Worm (Caenorhabditis elegans) whole organism, L4/young adult: ENCODE results near the gene tpan-1.

Experiments used
- W03F9.2 ChIP-seq: fragments of 150-350 bp; optimal IDR thresholded peaks from 2 replicates; lab custom pipeline; 2014; ENCODE audit warnings: missing biosample characterization, missing genetic modification characterization
- dao-5 ChIP-seq: sonication (generic microtip); optimal IDR thresholded peaks from 2 replicates; lab custom pipeline; 2016; ENCODE audit warnings: missing genotype, missing genetic modification characterization, moderate library complexity, missing compliant biosample characterization
- him-1 ChIP-seq: sonication (generic microtip); optimal IDR thresholded peaks from 2 replicates; lab custom pipeline; 2016; ENCODE audit warnings: missing genotype, missing genetic modification reagents, missing genetic modification characterization, missing compliant biosample characterization

tpan-1 gene

DNA sequence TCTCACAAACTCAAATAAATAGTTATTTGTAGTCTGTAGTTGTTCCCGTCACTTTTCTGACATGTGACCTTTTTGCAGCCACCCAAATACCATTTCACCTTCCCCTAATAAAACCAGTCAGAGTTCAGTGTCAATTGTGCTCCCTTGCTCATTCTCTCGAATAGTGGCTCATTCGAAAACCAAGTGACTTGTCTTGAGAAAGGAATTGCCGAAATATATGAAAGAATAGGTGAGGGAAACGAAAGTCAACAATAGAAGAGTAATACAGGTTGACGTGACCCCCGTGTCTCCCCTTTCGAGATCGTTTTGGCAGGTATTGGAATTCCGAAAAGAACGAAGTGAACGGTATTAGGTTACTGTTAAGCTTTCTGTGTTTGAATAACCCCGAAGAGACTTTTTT, 26.1 kb upstream of the tpan-1 start:
- TF ChIP-seq W03F9.2 (tag; lab: Kevin White, UChicago) (no peak), him-1 (tag; lab: Kevin White, UChicago) (no peak), dao-5 (tag; lab: Kevin White, UChicago) (no peak)

DNA sequence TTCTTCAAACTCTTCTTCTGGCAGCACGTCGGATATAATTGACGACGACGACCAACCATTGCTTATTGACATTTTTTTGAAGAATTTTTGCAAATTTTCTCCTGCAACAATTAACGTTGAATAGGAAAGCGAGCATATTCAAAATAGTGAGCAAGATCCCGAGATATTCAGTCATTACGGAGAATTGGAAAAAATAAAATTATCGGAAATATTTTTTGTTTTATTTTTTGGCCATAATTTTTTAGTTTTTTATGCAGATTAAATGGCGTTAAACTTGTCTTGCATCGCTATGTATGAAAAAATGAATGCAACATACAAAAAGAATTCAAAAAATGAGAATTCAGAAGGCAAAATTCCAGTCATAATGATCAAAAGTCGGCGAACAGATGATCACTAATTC, 19.2 kb upstream of the tpan-1 start, which contains the start of gene elp-1:
Gene elp-1, minus strand, starts transcription at position 101 of the 400 bp plus-strand sequence.
- TF ChIP-seq W03F9.2 (tag; lab: Kevin White, UChicago) = no peak

DNA sequence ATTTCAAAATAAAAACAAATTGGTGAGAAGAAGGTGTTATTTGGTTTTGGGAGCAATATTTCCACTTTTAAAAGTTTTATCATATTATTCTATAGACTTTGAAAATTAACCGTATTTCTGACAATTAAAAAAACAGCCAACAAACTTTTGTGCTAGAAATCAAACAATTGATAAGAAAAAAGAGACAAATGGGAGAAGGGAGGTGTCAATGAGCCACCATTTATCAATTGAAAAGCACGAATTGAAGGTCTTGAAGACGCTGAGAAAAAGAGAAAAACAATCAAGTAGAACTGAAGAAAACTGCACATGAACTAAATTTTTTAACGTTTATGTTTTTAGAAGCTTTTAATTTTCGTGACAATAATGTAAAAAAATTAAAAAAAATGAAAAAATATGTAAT, 18.5 kb upstream of the tpan-1 start:
- TF ChIP-seq him-1 (tag; lab: Kevin White, UChicago) = no peak
- no peak for TF ChIP-seq dao-5 (tag; lab: Kevin White, UChicago)
- peak; percentile 8 for TF ChIP-seq W03F9.2 (tag; lab: Kevin White, UChicago)

DNA sequence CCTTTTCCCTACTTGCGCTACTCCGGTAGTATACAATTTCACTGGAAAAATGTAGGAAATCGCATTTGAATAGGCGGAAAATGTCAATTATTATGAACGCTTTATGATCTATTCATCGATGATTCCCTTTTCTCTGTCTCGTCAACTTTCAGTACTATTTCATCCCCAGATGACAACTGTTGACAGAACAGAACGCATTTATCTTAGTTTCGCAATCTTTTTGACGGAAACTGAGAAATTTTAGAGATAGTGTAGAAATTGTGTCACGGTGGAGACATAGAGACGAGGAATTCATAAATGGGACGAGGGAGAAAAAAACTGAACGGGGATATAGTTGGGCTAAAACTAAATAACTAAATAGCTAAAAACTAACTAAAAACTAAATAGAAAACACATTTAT, 17.6 kb upstream of the tpan-1 start:
- TF ChIP-seq dao-5 (tag; lab: Kevin White, UChicago) (no peak), W03F9.2 (tag; lab: Kevin White, UChicago) (no peak), him-1 (tag; lab: Kevin White, UChicago) (no peak)

DNA sequence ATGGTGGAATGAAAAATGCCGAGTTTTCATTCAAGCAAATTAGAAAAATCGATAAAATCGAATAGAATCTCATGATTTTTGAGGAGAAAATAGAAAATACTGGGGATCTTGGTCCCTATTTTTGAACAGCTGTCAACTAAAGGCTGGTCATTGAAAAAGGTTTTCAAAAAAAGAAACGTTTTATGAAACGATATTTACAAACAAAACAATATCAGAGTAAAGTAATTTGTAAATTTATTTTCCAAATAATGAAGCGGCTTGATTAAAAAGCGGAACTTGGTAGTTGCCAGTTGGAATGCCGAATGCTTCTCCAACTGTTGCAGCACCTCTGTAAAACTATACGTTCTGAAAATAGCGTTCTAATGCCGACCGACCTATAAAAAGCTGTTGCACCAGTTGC, 15.7 kb upstream of the tpan-1 start, which contains the start of gene F38A6.5:
Gene F38A6.5, minus strand, starts transcription at position 101 of the 400 bp plus-strand sequence.
- TF ChIP-seq W03F9.2 (tag; lab: Kevin White, UChicago) = no peak
- no peak for TF ChIP-seq him-1 (tag; lab: Kevin White, UChicago)
- TF ChIP-seq dao-5 (tag; lab: Kevin White, UChicago) = no peak

DNA sequence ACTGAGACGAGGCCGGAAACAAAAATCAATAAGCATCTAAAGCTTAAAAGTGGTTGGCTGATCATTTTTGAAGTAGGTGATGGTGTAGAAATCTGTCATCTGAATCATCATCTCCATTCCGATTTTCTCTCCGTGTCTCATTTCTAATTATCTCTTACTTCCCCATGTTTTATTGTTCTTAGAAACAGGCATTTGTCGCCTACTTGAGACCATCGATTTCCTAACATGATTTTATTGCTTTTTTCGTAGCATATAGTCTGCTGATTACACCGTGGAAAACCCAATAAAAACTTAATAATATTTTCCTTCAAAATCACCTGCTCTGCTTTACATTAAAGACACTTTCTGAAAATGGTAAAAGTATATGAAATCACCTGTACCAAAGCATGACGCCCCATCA, 14.0 kb upstream of the tpan-1 start, which contains the start of gene F38A6.4:
Gene F38A6.4, minus strand, starts transcription at position 101 of the 400 bp plus-strand sequence.
- TF ChIP-seq him-1 (tag; lab: Kevin White, UChicago) = no peak
- TF ChIP-seq dao-5 (tag; lab: Kevin White, UChicago) = no peak
- no peak for TF ChIP-seq W03F9.2 (tag; lab: Kevin White, UChicago)

DNA sequence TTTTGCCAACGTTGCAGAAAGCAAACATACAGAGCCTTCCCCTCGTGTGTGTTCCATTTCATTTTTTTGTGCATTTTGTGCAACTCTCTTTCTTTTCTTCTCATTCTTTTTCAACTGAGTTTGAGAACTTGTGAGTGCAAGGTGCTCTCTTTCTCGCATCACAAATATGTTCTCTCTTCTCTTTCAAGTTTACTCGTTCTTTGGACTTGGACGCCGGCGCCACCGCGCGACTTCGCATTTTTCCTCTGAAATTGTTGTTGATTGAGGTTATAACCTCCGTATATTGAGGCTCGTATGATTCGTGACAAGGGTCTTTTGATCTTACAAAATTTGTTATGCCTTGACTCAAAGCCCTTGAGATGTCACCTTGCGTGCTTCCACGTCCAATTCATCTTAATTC, 12.5 kb upstream of the tpan-1 start:
- no peak for TF ChIP-seq dao-5 (tag; lab: Kevin White, UChicago)
- peak; percentile 40 for TF ChIP-seq him-1 (tag; lab: Kevin White, UChicago)
- TF ChIP-seq W03F9.2 (tag; lab: Kevin White, UChicago) = peak; percentile 35

DNA sequence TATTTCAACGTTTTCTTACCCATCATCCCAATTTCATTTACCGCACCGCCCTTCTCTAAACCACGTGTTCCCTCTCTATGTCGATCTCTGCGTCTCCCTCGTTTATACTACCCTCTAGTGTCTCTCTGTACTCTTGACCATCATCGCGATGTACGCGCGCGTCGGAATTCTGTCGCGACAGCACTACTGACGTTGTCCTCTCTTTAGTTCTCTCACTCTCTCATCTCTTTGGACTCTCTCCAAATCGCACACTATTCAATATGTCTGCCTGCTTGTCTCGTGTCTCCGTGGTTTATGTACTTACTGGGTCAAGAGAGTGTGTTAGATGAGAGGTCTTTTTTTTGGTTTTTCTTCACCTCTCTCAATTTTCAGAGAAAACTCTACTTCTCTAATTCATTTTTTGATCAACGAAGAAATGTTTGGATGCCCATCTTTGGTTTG, 11.0 kb upstream of the tpan-1 start:
- TF ChIP-seq dao-5 (tag; lab: Kevin White, UChicago) (no peak), him-1 (tag; lab: Kevin White, UChicago) (peak; percentile 94), W03F9.2 (tag; lab: Kevin White, UChicago) (peak; percentile 82)

DNA sequence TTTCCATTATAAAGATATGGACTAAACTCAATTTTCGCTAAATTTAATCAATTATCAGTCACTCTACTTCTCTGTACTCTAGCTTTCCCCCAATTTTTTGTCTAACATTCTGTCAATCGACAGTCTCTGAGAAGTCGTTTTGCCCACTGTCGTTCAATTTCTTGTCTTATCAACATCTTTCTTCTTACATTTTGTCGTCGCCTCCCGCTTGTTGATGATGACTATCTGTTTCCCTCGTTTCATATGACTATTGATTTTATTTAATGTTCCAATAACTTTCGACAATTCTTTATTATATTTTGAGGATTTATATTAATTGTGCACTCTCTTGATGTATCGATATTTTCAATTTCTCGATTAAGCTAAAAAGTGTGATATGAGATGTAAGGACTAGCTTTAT, 10.4 kb upstream of the tpan-1 start:
- TF ChIP-seq W03F9.2 (tag; lab: Kevin White, UChicago) (no peak), him-1 (tag; lab: Kevin White, UChicago) (no peak), dao-5 (tag; lab: Kevin White, UChicago) (no peak)

DNA sequence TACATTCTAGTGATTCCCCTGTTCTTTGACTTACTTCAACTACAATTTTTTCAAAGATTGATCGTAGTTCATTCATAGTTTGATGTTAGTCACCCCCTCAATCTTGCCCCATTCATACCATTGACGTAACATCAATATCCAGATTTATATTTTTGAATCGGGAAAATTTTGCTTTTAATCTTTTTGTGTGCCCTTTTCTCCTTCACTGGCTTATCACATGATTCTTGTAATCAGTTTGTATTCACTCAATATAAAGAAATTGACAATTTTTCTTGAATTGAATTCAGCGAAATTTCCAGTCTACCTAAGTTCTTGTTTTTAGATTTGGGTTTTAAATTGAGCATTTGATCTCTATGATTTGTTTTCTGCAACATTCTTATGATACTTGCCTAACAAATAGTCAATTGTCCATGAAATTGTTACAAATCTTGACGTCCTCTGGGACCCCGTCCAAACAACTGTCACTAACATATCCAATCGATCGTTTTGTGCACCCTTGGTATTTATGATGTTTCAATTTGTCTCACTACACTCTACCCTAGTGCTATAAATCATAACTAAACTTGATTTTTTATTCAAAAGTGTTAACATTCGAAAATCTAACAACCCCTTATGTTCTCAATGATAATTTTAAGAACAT, 9.5 kb upstream of the tpan-1 start:
- no peak for TF ChIP-seq W03F9.2 (tag; lab: Kevin White, UChicago)
- no peak for TF ChIP-seq him-1 (tag; lab: Kevin White, UChicago)
- no peak for TF ChIP-seq dao-5 (tag; lab: Kevin White, UChicago)

DNA sequence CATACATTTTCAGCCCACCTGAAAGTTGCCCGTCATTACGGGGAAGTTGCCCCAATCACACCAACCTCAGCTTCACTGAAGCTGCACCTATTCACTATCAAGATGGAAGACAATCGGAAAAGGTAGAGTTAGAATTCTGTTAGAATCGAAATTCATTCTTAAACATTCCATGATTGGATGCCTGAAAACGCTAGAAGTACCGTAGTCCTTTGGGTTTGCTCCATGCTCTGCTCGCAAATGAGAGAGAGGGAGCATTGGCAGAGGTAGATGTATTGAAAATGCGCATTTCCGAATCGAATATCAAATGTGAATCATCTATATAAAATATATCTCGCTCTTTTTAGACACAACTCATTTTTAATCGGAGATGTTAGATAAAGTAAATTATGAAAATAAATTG, 8.9 kb upstream of the tpan-1 start, which contains the start of gene hif-1:
Gene hif-1, plus strand, starts transcription at position 8 of the 400 bp plus-strand sequence.
- no peak for TF ChIP-seq him-1 (tag; lab: Kevin White, UChicago)

DNA sequence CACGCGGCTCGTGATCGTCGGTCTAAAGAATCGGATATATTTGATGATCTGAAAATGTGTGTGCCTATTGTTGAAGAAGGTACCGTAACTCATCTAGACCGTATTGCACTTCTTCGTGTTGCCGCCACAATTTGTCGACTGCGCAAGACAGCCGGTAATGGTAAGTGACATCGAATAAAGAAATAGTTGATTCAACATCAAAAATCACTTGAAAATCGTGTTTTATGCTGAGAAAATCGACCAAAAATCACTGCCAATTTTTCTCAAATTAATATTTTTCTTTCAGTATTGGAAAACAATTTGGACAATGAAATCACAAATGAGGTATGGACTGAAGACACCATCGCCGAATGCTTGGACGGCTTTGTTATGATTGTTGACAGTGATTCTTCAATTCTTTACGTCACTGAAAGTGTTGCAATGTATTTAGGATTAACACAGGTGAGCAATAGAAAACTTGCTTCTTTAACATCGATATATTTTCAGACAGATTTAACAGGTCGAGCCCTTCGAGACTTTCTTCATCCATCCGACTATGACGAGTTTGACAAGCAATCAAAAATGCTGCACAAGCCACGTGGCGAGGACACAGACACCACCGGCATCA, 7.9 kb upstream of the tpan-1 start:
- TF ChIP-seq W03F9.2 (tag; lab: Kevin White, UChicago) (no peak), him-1 (tag; lab: Kevin White, UChicago) (no peak), dao-5 (tag; lab: Kevin White, UChicago) (no peak)

DNA sequence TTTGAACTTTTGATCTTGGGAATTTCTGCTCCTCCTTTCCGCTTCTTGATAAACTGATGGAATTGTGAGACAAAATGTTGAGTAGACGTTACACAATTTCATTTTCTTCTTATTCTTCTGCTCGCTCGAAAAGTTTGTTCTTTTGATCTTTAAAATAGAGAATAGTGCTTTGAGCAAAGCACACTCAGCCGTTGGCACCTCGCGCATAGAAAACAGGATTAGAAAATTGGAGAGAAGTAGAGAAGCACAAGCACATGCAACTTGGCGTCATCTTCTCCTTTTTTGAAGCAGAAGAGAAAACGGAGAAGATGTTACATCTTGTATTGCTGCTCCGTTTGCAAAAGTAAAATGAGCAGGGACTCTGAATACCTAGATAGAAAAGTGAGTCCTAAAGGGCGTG, 7.1 kb upstream of the tpan-1 start:
- no peak for TF ChIP-seq dao-5 (tag; lab: Kevin White, UChicago)
- TF ChIP-seq him-1 (tag; lab: Kevin White, UChicago) = peak; percentile 88

DNA sequence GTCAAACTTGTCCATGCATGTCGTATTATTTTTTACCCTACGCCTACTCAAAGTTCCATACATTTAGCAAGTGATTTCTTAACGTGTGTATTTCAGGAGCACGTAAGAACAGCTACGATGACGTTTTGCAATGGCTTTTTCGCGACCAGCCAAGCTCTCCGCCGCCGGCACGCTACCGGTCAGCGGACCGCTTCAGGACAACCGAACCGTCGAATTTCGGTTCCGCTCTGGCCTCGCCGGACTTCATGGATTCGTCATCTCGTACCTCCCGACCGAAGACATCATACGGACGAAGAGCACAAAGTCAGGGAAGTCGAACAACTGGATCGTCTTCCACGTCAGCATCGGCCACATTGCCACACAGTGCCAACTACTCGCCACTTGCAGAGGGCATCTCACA, 5.7 kb upstream of the tpan-1 start:
- TF ChIP-seq him-1 (tag; lab: Kevin White, UChicago) (no peak), W03F9.2 (tag; lab: Kevin White, UChicago) (no peak), dao-5 (tag; lab: Kevin White, UChicago) (no peak)
